Fruit fly (Drosophila melanogaster) whole organism, wandering third instar larva: ENCODE data around the gene Tasp1.
A peak's percentile ranks its signal among the peaks of the same experiment; 100 is the strongest.

Source experiments
- Abd-B ChIP-seq: fragments of >200 bp; optimal IDR thresholded peaks from 2 replicates; lab custom pipeline; 2017; ENCODE audit warnings: missing biosample characterization, missing genetic modification characterization
- Dfd ChIP-seq: fragments of >200 bp; optimal IDR thresholded peaks from 2 replicates; lab custom pipeline; 2017; ENCODE audit warnings: missing biosample characterization, missing genetic modification characterization
- Dif ChIP-seq: fragments of 200-275, 200-300 bp; sonication (Bioruptor generic); optimal IDR thresholded peaks from 2 replicates; lab custom pipeline; 2018; ENCODE audit warnings: missing biosample characterization, missing genetic modification characterization; ENCODE audit not compliant: partially characterized antibody
- Mio ChIP-seq: sonication (Bioruptor generic); optimal IDR thresholded peaks from 2 replicates; lab custom pipeline; 2016; ENCODE audit warnings: missing biosample characterization, missing genetic modification characterization
- N ChIP-seq: fragments of >200 bp; optimal IDR thresholded peaks from 2 replicates; lab custom pipeline; 2018; ENCODE audit warnings: missing biosample characterization, missing external identifiers, missing genetic modification characterization
- Sp1 ChIP-seq: fragments of 200-800 bp; sonication (Bioruptor generic); optimal IDR thresholded peaks from 3 replicates; lab custom pipeline; 2019; ENCODE audit warnings: missing biosample characterization, mild to moderate bottlenecking, missing genetic modification characterization, moderate library complexity
- Vsx2 ChIP-seq: fragments of 200-300, 225-300 bp; sonication (Bioruptor generic); optimal IDR thresholded peaks from 2 replicates; lab custom pipeline; 2018; ENCODE audit warnings: missing biosample characterization, missing genetic modification characterization; ENCODE audit not compliant: partially characterized antibody
- br ChIP-seq: fragments of 200-800 bp; sonication (Bioruptor generic); optimal IDR thresholded peaks from 2 replicates; lab custom pipeline; 2016; ENCODE audit warnings: missing biosample characterization, missing genetic modification characterization
- fru ChIP-seq: fragments of 200-800 bp; sonication (Bioruptor generic); optimal IDR thresholded peaks from 3 replicates; lab custom pipeline; 2016; ENCODE audit warnings: missing biosample characterization, mild to moderate bottlenecking, missing genetic modification characterization
- pan ChIP-seq: fragments of >200 bp; optimal IDR thresholded peaks from 2 replicates; lab custom pipeline; 2017
- psq ChIP-seq: fragments of 200-800 bp; sonication (Bioruptor generic); optimal IDR thresholded peaks from 3 replicates; lab custom pipeline; 2017; ENCODE audit warnings: missing biosample characterization, mild to moderate bottlenecking, missing genetic modification characterization, moderate library complexity
- sage ChIP-seq: fragments of 200-800 bp; sonication (Bioruptor generic); optimal IDR thresholded peaks from 2 replicates; lab custom pipeline; 2016; ENCODE audit warnings: missing biosample characterization, mild to moderate bottlenecking, missing genetic modification characterization
- tai ChIP-seq: sonication (Bioruptor generic); optimal IDR thresholded peaks from 2 replicates; lab custom pipeline; 2016; ENCODE audit warnings: missing biosample characterization, missing genetic modification characterization
- usp ChIP-seq: fragments of >200 bp; optimal IDR thresholded peaks from 2 replicates; lab custom pipeline; 2017; ENCODE audit warnings: missing biosample characterization, missing genetic modification characterization

dm6 chr3L:16037690-16038332, 49.5 kb downstream of the Tasp1 start:
- no peak for TF ChIP-seq Dfd (GFP tag; lab: Kevin White, UChicago)
- TF ChIP-seq sage (GFP tag; lab: Kevin White, UChicago) = no peak
- TF ChIP-seq fru (GFP tag; lab: Kevin White, UChicago) = no peak
- no peak for TF ChIP-seq Vsx2 (GFP tag; lab: Kevin White, UChicago)
- no peak for TF ChIP-seq Abd-B
- TF ChIP-seq usp (GFP tag; lab: Kevin White, UChicago) = no peak
- TF ChIP-seq br (GFP tag; lab: Kevin White, UChicago) = peak; percentile 46
- peak; percentile 49 for TF ChIP-seq Sp1 (GFP tag; lab: Kevin White, UChicago)
- TF ChIP-seq Dif (GFP tag; lab: Kevin White, UChicago) = no peak
- TF ChIP-seq N (GFP tag; lab: Kevin White, UChicago) = no peak
- peak; percentile 5 for TF ChIP-seq tai (GFP tag; lab: Kevin White, UChicago)
- TF ChIP-seq pan = no peak
- no peak for TF ChIP-seq Mio
- TF ChIP-seq psq (GFP tag; lab: Kevin White, UChicago) = peak; percentile 14
